Worm (Caenorhabditis elegans) whole organism, early embryonic: ENCODE measurements around the gene T25B6.3.

Source experiments
- B0310.2 ChIP-seq: sonication (generic microtip); optimal IDR thresholded peaks from 2 replicates; lab custom pipeline; 2016; ENCODE audit warnings: mild to moderate bottlenecking, missing genetic modification characterization, missing compliant biosample characterization
- F13C5.2 ChIP-seq: sonication (generic microtip); optimal IDR thresholded peaks from 2 replicates; lab custom pipeline; 2017; ENCODE audit warnings: mild to moderate bottlenecking, missing genetic modification characterization, inconsistent platforms, missing compliant biosample characterization
- ama-1 ChIP-seq: fragments of 150-350 bp; optimal IDR thresholded peaks from 2 replicates; lab custom pipeline; 2014
- flt-1 ChIP-seq: fragments of 200-800 bp; sonication (Bioruptor generic); IDR thresholded peaks from 2 replicates; pipeline ENCODE4 v1.3.6; 2022; ENCODE audit warnings: missing genetic modification characterization, missing compliant biosample characterization
- pes-1 ChIP-seq: fragments of 200-800 bp; sonication (Bioruptor generic); IDR thresholded peaks from 2 replicates; pipeline ENCODE4 v1.3.6; 2022; ENCODE audit warnings: missing genetic modification reagents, missing genetic modification characterization, missing compliant biosample characterization
- tbx-37 ChIP-seq: fragments of 200-800 bp; sonication (Bioruptor generic); conservative IDR thresholded peaks from 2 replicates; pipeline ENCODE4 v1.3.6; 2022; ENCODE audit warnings: missing genetic modification reagents, missing genetic modification characterization, missing compliant biosample characterization

DNA sequence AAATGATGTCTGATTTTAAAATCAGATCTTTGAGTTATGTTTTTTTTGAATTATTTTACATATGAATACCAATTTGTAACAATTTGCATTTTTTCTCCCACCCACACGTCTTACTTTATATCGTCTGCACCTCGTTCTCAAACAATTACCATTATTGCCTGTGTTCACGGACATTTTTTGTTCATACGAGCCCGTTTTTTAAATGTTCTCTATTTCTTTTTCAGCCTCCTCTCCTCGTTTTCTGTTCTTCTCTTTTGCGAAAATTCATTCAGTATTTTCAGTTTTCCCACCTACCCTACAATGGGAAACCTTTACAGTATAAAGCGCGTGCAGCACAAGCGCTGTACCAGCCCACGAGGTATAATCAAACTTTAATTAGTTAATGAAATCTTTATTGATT lies 18.5 kb downstream of the T25B6.3 start, which contains the start of gene prdm-14:
- TF ChIP-seq pes-1 (GFP tag; lab: Robert Waterston, UW) (no peak), flt-1 (GFP tag; lab: Robert Waterston, UW) (no peak), F13C5.2 (tag; lab: Kevin White, UChicago) (no peak), B0310.2 (tag; lab: Kevin White, UChicago) (no peak), ama-1 (lab: Kevin White, UChicago) (no peak), tbx-37 (GFP tag; lab: Robert Waterston, UW) (no peak)
